Worm (Caenorhabditis elegans) whole organism, L3 larva: ENCODE data around the gene C13B9.2.

Experiments used
- aly-2 ChIP-seq: fragments of 150-350 bp; optimal IDR thresholded peaks from 2 replicates; lab custom pipeline; 2014; ENCODE audit warnings: missing biosample characterization, missing genetic modification characterization
- daf-12 ChIP-seq: fragments of 150-350 bp; optimal IDR thresholded peaks from 2 replicates; lab custom pipeline; 2014; ENCODE audit warnings: missing biosample characterization, missing genetic modification reagents, missing genetic modification characterization
- egl-27 ChIP-seq: sonication (generic microtip); optimal IDR thresholded peaks from 4 replicates; lab custom pipeline; 2017; ENCODE audit warnings: missing biosample characterization, missing genetic modification reagents, missing genetic modification characterization
- elt-2 ChIP-seq: sonication (generic microtip); optimal IDR thresholded peaks from 2 replicates; lab custom pipeline; 2016; ENCODE audit warnings: missing genetic modification reagents, mild to moderate bottlenecking, missing genetic modification characterization, missing compliant biosample characterization
- fkh-10 ChIP-seq: sonication (generic microtip); optimal IDR thresholded peaks from 2 replicates; lab custom pipeline; 2017; ENCODE audit warnings: missing biosample characterization, missing genetic modification reagents, missing genetic modification characterization
- mdl-1 ChIP-seq: fragments of 150-350 bp; optimal IDR thresholded peaks from 2 replicates; lab custom pipeline; 2014; ENCODE audit warnings: missing biosample characterization, missing genetic modification characterization
- nfya-1 ChIP-seq: sonication (generic microtip); optimal IDR thresholded peaks from 2 replicates; lab custom pipeline; 2017; ENCODE audit warnings: missing genetic modification characterization, mild to moderate bottlenecking, missing compliant biosample characterization, antibody characterized with exemption, moderate library complexity; ENCODE audit not compliant: insufficient read depth
- nhr-23 ChIP-seq: fragments of 150-350 bp; optimal IDR thresholded peaks from 2 replicates; lab custom pipeline; 2014; ENCODE audit warnings: missing biosample characterization, missing genetic modification reagents, missing genetic modification characterization
- nhr-28 ChIP-seq: fragments of 150-350 bp; optimal IDR thresholded peaks from 2 replicates; lab custom pipeline; 2014; ENCODE audit warnings: missing biosample characterization, missing genetic modification characterization
- nhr-76 ChIP-seq: fragments of 150-350 bp; sonication (generic microtip); optimal IDR thresholded peaks from 5 replicates; lab custom pipeline; 2014; ENCODE audit warnings: missing biosample characterization, missing genetic modification characterization
- nhr-77 ChIP-seq: fragments of 150-350 bp; optimal IDR thresholded peaks from 2 replicates; lab custom pipeline; 2014; ENCODE audit warnings: missing biosample characterization, missing genetic modification characterization
- pha-4 ChIP-seq: fragments of 150-350 bp; optimal IDR thresholded peaks from 2 replicates; lab custom pipeline; 2014; ENCODE audit warnings: missing biosample characterization, missing genetic modification reagents, missing genetic modification characterization
- skn-1 ChIP-seq: fragments of 150-350 bp; optimal IDR thresholded peaks from 2 replicates; lab custom pipeline; 2014; ENCODE audit warnings: missing biosample characterization, missing genetic modification characterization

ce11 chrIII:6639028-6639427, 19.0 kb downstream of the C13B9.2 start:
- no peak for TF ChIP-seq nhr-23 (tag; lab: Kevin White, UChicago)
- TF ChIP-seq nhr-28: no peak
- TF ChIP-seq egl-27 (tag; lab: Kevin White, UChicago): no peak
- TF ChIP-seq skn-1: no peak
- no peak for TF ChIP-seq pha-4 (tag; lab: Kevin White, UChicago)
- no peak for TF ChIP-seq fkh-10 (GFP tag; lab: Kevin White, UChicago)
- no peak for TF ChIP-seq nhr-76 (tag; lab: Kevin White, UChicago)
- TF ChIP-seq elt-2 (tag; lab: Kevin White, UChicago): no peak
- no peak for TF ChIP-seq aly-2 (tag; lab: Kevin White, UChicago)
- no peak for TF ChIP-seq nfya-1 (tag; lab: Kevin White, UChicago)
- TF ChIP-seq nhr-77 (tag; lab: Kevin White, UChicago): no peak
- TF ChIP-seq daf-12 (tag; lab: Kevin White, UChicago): no peak
- no peak for TF ChIP-seq mdl-1 (tag; lab: Kevin White, UChicago)
